Fruit fly (Drosophila melanogaster) whole organism, embryonic: ENCODE data around the gene Coa8.
A peak's percentile ranks its signal among the peaks of the same experiment; 100 is the strongest.

ENCODE experiments used
- Bgb ChIP-seq: fragments of 200-800 bp; sonication (Bioruptor generic); IDR thresholded peaks from 2 replicates; pipeline ENCODE4 v1.3.6; 2022; ENCODE audit warnings: missing biosample characterization, missing genetic modification characterization; ENCODE audit not compliant: partially characterized antibody
- C15 ChIP-seq: fragments of 200-800 bp; sonication (Bioruptor generic); IDR thresholded peaks from 3 replicates; pipeline ENCODE4 v1.3.6; 2022; ENCODE audit warnings: missing biosample characterization, missing genetic modification characterization
- CG12744 ChIP-seq: fragments of 200-800 bp; sonication (Bioruptor generic); optimal IDR thresholded peaks from 2 replicates; lab custom pipeline; 2016; ENCODE audit warnings: missing biosample characterization, missing genetic modification characterization
- CG15269 ChIP-seq: fragments of 200-800 bp; sonication (Bioruptor generic); optimal IDR thresholded peaks from 2 replicates; lab custom pipeline; 2018; ENCODE audit warnings: missing biosample characterization, mild to moderate bottlenecking, missing genetic modification characterization, moderate library complexity
- CG17328 ChIP-seq: fragments of 200-800 bp; sonication (Bioruptor generic); IDR thresholded peaks from 2 replicates; pipeline ENCODE4 v1.3.6; 2022; ENCODE audit warnings: missing biosample characterization, missing genetic modification characterization
- CG17612 ChIP-seq: fragments of 200-800 bp; sonication (Bioruptor generic); IDR thresholded peaks from 2 replicates; pipeline ENCODE4 v1.3.6; 2022; ENCODE audit warnings: missing biosample characterization, missing genetic modification characterization
- CG18619 ChIP-seq: fragments of 200-800 bp; sonication (Bioruptor generic); optimal IDR thresholded peaks from 3 replicates; lab custom pipeline; 2017; ENCODE audit warnings: missing biosample characterization, mild to moderate bottlenecking, missing genetic modification characterization
- CG2712 ChIP-seq: fragments of 200-800 bp; optimal IDR thresholded peaks from 3 replicates; lab custom pipeline; 2019; ENCODE audit warnings: missing biosample characterization, mild to moderate bottlenecking, missing genetic modification characterization, moderate library complexity
- CG31388 ChIP-seq: fragments of 200-800 bp; sonication (Bioruptor generic); optimal IDR thresholded peaks from 2 replicates; lab custom pipeline; 2016; ENCODE audit warnings: missing biosample characterization, missing genetic modification characterization
- CG33557 ChIP-seq: fragments of 200-800 bp; sonication (Bioruptor generic); optimal IDR thresholded peaks from 2 replicates; lab custom pipeline; 2019; ENCODE audit warnings: missing biosample characterization, mild to moderate bottlenecking, missing genetic modification characterization, moderate library complexity
- CG4282 ChIP-seq: fragments of 200-800 bp; sonication (Bioruptor generic); optimal IDR thresholded peaks from 2 replicates; lab custom pipeline; 2016; ENCODE audit warnings: missing biosample characterization, missing genetic modification characterization
- CG5180 ChIP-seq: fragments of 200-800 bp; sonication (Bioruptor generic); optimal IDR thresholded peaks from 3 replicates; lab custom pipeline; 2017; ENCODE audit warnings: missing biosample characterization, missing genetic modification characterization, mild to moderate bottlenecking, moderate library complexity, missing genetic modification reagents
- CG6765 ChIP-seq: fragments of 200-800 bp; sonication (Bioruptor generic); optimal IDR thresholded peaks from 3 replicates; lab custom pipeline; 2017; ENCODE audit warnings: missing biosample characterization, mild to moderate bottlenecking, missing genetic modification characterization
- CG8281 ChIP-seq: fragments of 200-800 bp; sonication (Bioruptor generic); optimal IDR thresholded peaks from 2 replicates; lab custom pipeline; 2018; ENCODE audit warnings: missing biosample characterization, mild to moderate bottlenecking, missing genetic modification characterization, moderate library complexity
- CG9609 ChIP-seq: fragments of 200-800 bp; sonication (Bioruptor generic); optimal IDR thresholded peaks from 3 replicates; lab custom pipeline; 2016; ENCODE audit warnings: missing biosample characterization, missing genetic modification characterization
- CG9876 ChIP-seq: fragments of 200-800 bp; sonication (Bioruptor generic); optimal IDR thresholded peaks from 2 replicates; lab custom pipeline; 2016; ENCODE audit warnings: missing biosample characterization, missing genetic modification characterization
- Chrac-16 ChIP-seq: fragments of 200-800 bp; sonication (Bioruptor generic); optimal IDR thresholded peaks from 3 replicates; lab custom pipeline; 2016; ENCODE audit warnings: missing biosample characterization, missing genetic modification characterization
- CkIIα-i1 ChIP-seq: fragments of 200-800 bp; sonication (Bioruptor generic); IDR thresholded peaks from 2 replicates; pipeline ENCODE4 v1.3.6; 2022; ENCODE audit warnings: missing biosample characterization, missing genetic modification characterization
- D19A ChIP-seq: fragments of 200-800 bp; optimal IDR thresholded peaks from 3 replicates; lab custom pipeline; 2019; ENCODE audit warnings: missing biosample characterization, mild to moderate bottlenecking, missing genetic modification characterization, moderate library complexity
- Ets97D ChIP-seq: fragments of 200-800 bp; sonication (Bioruptor generic); optimal IDR thresholded peaks from 3 replicates; lab custom pipeline; 2016; ENCODE audit warnings: missing biosample characterization, missing genetic modification characterization
- H2.0 ChIP-seq: fragments of 200-800 bp; sonication (Bioruptor generic); IDR thresholded peaks from 2 replicates; pipeline ENCODE4 v1.3.6; 2022; ENCODE audit warnings: missing biosample characterization, missing genetic modification characterization
- Jarid2 ChIP-seq: fragments of 200-800 bp; sonication (Bioruptor generic); optimal IDR thresholded peaks from 3 replicates; lab custom pipeline; 2017; ENCODE audit warnings: mild to moderate bottlenecking, missing biosample characterization, missing genetic modification reagents, missing genetic modification characterization
- Mad ChIP-seq: fragments of 200-800 bp; sonication (Bioruptor generic); optimal IDR thresholded peaks from 2 replicates; lab custom pipeline; 2016; ENCODE audit warnings: missing biosample characterization, missing genetic modification characterization
- Nf-YA ChIP-seq: fragments of 200-800 bp; sonication (Bioruptor generic); IDR thresholded peaks from 2 replicates; pipeline ENCODE4 v1.3.6; 2022; ENCODE audit warnings: missing biosample characterization, missing genetic modification characterization
- Pdp1 ChIP-seq, 2 experiments: fragments of 200-800 bp; sonication (Bioruptor generic); optimal IDR thresholded peaks; 3 replicates each; lab custom pipeline; 2016; ENCODE audit warnings: missing biosample characterization in 2 of 2, missing genetic modification characterization in 2 of 2, mild to moderate bottlenecking in 1 of 2, moderate library complexity in 1 of 2
- Rx ChIP-seq: fragments of 200-800 bp; sonication (Bioruptor generic); IDR thresholded peaks from 2 replicates; pipeline ENCODE4 v1.3.6; 2022; ENCODE audit warnings: missing biosample characterization, missing genetic modification characterization
- Side ChIP-seq: fragments of 200-800 bp; sonication (Bioruptor generic); optimal IDR thresholded peaks from 2 replicates; lab custom pipeline; 2016; ENCODE audit warnings: missing biosample characterization, missing genetic modification characterization
- Sox100B ChIP-seq: fragments of 200-800 bp; sonication (Bioruptor generic); optimal IDR thresholded peaks from 3 replicates; lab custom pipeline; 2018; ENCODE audit warnings: missing biosample characterization, mild to moderate bottlenecking, missing genetic modification characterization
- bbx ChIP-seq: fragments of 200-800 bp; sonication (Bioruptor generic); IDR thresholded peaks from 2 replicates; pipeline ENCODE4 v1.3.6; 2022; ENCODE audit warnings: missing biosample characterization, missing genetic modification characterization; ENCODE audit not compliant: partially characterized antibody
- btn ChIP-seq: fragments of 200-800 bp; sonication (Bioruptor generic); optimal IDR thresholded peaks from 2 replicates; lab custom pipeline; 2016; ENCODE audit warnings: missing biosample characterization, missing genetic modification characterization
- chif ChIP-seq, 2 experiments: fragments of 200-800 bp; sonication (Bioruptor generic); optimal IDR thresholded peaks; 3 replicates each; lab custom pipeline; 2016; ENCODE audit warnings: missing biosample characterization in 2 of 2, missing genetic modification characterization in 2 of 2
- croc ChIP-seq: fragments of 200-800 bp; sonication (Bioruptor generic); conservative IDR thresholded peaks from 3 replicates; pipeline ENCODE4 v1.3.6; 2022; ENCODE audit warnings: missing biosample characterization, missing genetic modification characterization
- crp ChIP-seq, 2 experiments: fragments of 200-800 bp; sonication (Bioruptor generic); optimal IDR thresholded peaks; 2 replicates in 1 of 2; 3 replicates in 1 of 2; lab custom pipeline; 2017; ENCODE audit warnings: missing biosample characterization in 2 of 2, missing genetic modification characterization in 2 of 2, mild to moderate bottlenecking in 1 of 2, moderate library complexity in 1 of 2
- da ChIP-seq: fragments of 200-800 bp; sonication (Bioruptor generic); optimal IDR thresholded peaks from 2 replicates; lab custom pipeline; 2016; ENCODE audit warnings: missing biosample characterization, missing genetic modification characterization
- dati ChIP-seq: fragments of 200-800 bp; sonication (Bioruptor generic); IDR thresholded peaks from 2 replicates; pipeline ENCODE4 v1.3.6; 2022; ENCODE audit warnings: missing biosample characterization, missing genetic modification characterization
- disco-r ChIP-seq: fragments of 200-800 bp; sonication (Bioruptor generic); optimal IDR thresholded peaks from 2 replicates; lab custom pipeline; 2016; ENCODE audit warnings: missing biosample characterization, missing genetic modification characterization
- dm ChIP-seq: fragments of 200-800 bp; sonication (Bioruptor generic); optimal IDR thresholded peaks from 3 replicates; lab custom pipeline; 2016; ENCODE audit warnings: missing biosample characterization, missing genetic modification characterization
- dmrt11E ChIP-seq: fragments of 200-800 bp; sonication (Bioruptor generic); optimal IDR thresholded peaks from 3 replicates; lab custom pipeline; 2018; ENCODE audit warnings: missing biosample characterization, mild to moderate bottlenecking, missing genetic modification characterization, moderate library complexity
- fd96Cb ChIP-seq: fragments of 200-800 bp; sonication (Bioruptor generic); optimal IDR thresholded peaks from 2 replicates; lab custom pipeline; 2018; ENCODE audit warnings: missing biosample characterization, mild to moderate bottlenecking, missing genetic modification characterization, moderate library complexity
- grn ChIP-seq: fragments of 200-800 bp; sonication (Bioruptor generic); optimal IDR thresholded peaks from 3 replicates; lab custom pipeline; 2017; ENCODE audit warnings: missing biosample characterization, missing genetic modification characterization
- h ChIP-seq: fragments of >200 bp; optimal IDR thresholded peaks from 2 replicates; lab custom pipeline; 2017
- jing ChIP-seq: fragments of 200-800 bp; sonication (Bioruptor generic); optimal IDR thresholded peaks from 2 replicates; lab custom pipeline; 2018; ENCODE audit warnings: missing biosample characterization, mild to moderate bottlenecking, missing genetic modification characterization
- nerfin-1 ChIP-seq: fragments of 200-800 bp; sonication (Bioruptor generic); optimal IDR thresholded peaks from 3 replicates; lab custom pipeline; 2019; ENCODE audit warnings: missing biosample characterization, mild to moderate bottlenecking, missing genetic modification characterization, moderate library complexity
- onecut ChIP-seq: fragments of 200-800 bp; sonication (Bioruptor generic); IDR thresholded peaks from 2 replicates; pipeline ENCODE4 v1.3.6; 2022; ENCODE audit warnings: missing biosample characterization, missing genetic modification characterization
- phol ChIP-seq: fragments of 200-800 bp; sonication (Bioruptor generic); optimal IDR thresholded peaks from 3 replicates; lab custom pipeline; 2018; ENCODE audit warnings: missing biosample characterization, mild to moderate bottlenecking, missing genetic modification characterization, moderate library complexity
- ro ChIP-seq: fragments of 200-800 bp; sonication (Bioruptor generic); IDR thresholded peaks from 2 replicates; pipeline ENCODE4 v1.3.6; 2022; ENCODE audit warnings: missing biosample characterization, missing genetic modification characterization
- slbo ChIP-seq: fragments of 200-800 bp; sonication (Bioruptor generic); IDR thresholded peaks from 2 replicates; pipeline ENCODE4 v1.3.6; 2022; ENCODE audit warnings: missing biosample characterization, missing genetic modification characterization
- tin ChIP-seq: fragments of 200-800 bp; sonication (Bioruptor generic); optimal IDR thresholded peaks from 3 replicates; lab custom pipeline; 2016; ENCODE audit warnings: missing biosample characterization, missing genetic modification characterization
- trem ChIP-seq: fragments of 200-800 bp; optimal IDR thresholded peaks from 3 replicates; lab custom pipeline; 2019; ENCODE audit warnings: missing biosample characterization, mild to moderate bottlenecking, missing genetic modification characterization, moderate library complexity
- usp ChIP-seq: fragments of >200 bp; optimal IDR thresholded peaks from 2 replicates; lab custom pipeline; 2017; ENCODE audit warnings: missing biosample characterization, missing genetic modification characterization

Coa8 gene

DNA sequence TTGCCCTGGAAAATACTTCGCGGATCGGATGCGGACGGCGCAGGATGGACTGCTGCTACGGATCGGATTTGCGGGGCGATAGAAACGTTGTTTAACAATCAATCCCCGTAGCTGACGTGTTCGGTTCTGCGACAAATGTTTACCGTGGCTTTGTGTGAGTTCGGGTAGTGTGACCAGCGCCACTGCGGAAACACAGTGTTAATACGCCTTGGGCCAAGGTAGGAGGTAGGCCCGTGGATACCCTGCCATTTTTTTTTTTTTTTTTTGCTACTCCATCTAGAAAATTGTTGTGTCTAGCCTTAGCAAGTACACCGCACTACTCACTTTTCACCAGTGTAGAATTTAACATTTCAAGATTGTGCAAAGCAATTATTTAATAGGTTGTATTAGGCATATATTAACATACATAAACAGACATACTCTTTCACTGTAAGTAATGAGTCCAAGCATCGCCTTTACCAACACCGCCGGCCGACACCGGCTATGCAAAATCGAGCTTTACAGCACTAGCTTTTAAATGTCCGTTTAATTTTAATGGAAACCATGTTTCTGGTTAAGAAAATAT lies 18.4 kb upstream of the Coa8 start, which contains the start of gene deltaCOP (continued):
- TF ChIP-seq fd96Cb (tag; lab: Kevin White, UChicago): peak; percentile 73
- peak; percentile 72 for TF ChIP-seq H2.0
- TF ChIP-seq tin (GFP tag; lab: Kevin White, UChicago): peak; percentile 87
- no peak for TF ChIP-seq jing (GFP tag; lab: Kevin White, UChicago)
- peak in 1 of 2 experiments; percentile 35 for TF ChIP-seq crp (GFP tag; optimal IDR thresholded peaks at IDR 0.05; lab: Kevin White, UChicago)
- peak; percentile 92 for TF ChIP-seq CG9876 (GFP tag; lab: Kevin White, UChicago)
- peak; percentile 71 for TF ChIP-seq croc (GFP tag; lab: Robert Waterston, UW)
- TF ChIP-seq CG17612 (GFP tag; lab: Robert Waterston, UW): 0 out of 2 replicates have a peak, but pooled peaks have one; percentile 43
- peak; percentile 79 for TF ChIP-seq CG15269
- peak; percentile 31; the same call in 1 of the 2 replicates for TF ChIP-seq ro (GFP tag; lab: Robert Waterston, UW)
- peak; percentile 69 for TF ChIP-seq btn (GFP tag; lab: Kevin White, UChicago)
- TF ChIP-seq Pdp1 (GFP tag; optimal IDR thresholded peaks at IDR 0.05; lab: Kevin White, UChicago): peak; percentile 85 to 91
- peak; percentile 70 for TF ChIP-seq CG17328
- peak; percentile 45 for TF ChIP-seq CG6765 (GFP tag; lab: Kevin White, UChicago)
- TF ChIP-seq C15: 0 out of 3 replicates have a peak, but pooled peaks have one; percentile 50
- peak; percentile 81 for TF ChIP-seq disco-r (GFP tag; lab: Kevin White, UChicago)
- TF ChIP-seq CG9609 (GFP tag; lab: Kevin White, UChicago): peak; percentile 95
- peak; percentile 17; the same call in 1 of the 2 replicates for TF ChIP-seq bbx (GFP tag; lab: Robert Waterston, UW)
- TF ChIP-seq da (GFP tag; lab: Kevin White, UChicago): peak; percentile 88
- TF ChIP-seq phol (tag; lab: Kevin White, UChicago): peak; percentile 84
- no peak for TF ChIP-seq Bgb (GFP tag; lab: Robert Waterston, UW)
- TF ChIP-seq CG31388 (GFP tag; lab: Kevin White, UChicago): peak; percentile 77
- TF ChIP-seq CG33557: peak; percentile 57
- TF ChIP-seq nerfin-1 (tag; lab: Kevin White, UChicago): peak; percentile 11
- TF ChIP-seq CG4282: peak; percentile 87
- no peak for TF ChIP-seq usp
- peak; percentile 89 for TF ChIP-seq dm (GFP tag; lab: Kevin White, UChicago)
- peak; percentile 74 for TF ChIP-seq CG2712 (tag; lab: Kevin White, UChicago)
- peak; percentile 79 for TF ChIP-seq Ets97D (GFP tag; lab: Kevin White, UChicago)
- peak; percentile 83 for TF ChIP-seq CG12744 (GFP tag; lab: Kevin White, UChicago)
- no peak for TF ChIP-seq h (lab: Kevin White, UChicago)
- no peak for TF ChIP-seq CG5180 (GFP tag; lab: Kevin White, UChicago)
- TF ChIP-seq Rx: peak; percentile 59; the same call in 1 of the 2 replicates
- peak; percentile 87 for TF ChIP-seq Chrac-16
- peak; percentile 84 to 89 for TF ChIP-seq chif (GFP tag; optimal IDR thresholded peaks at IDR 0.05; lab: Kevin White, UChicago)
- no peak for TF ChIP-seq Nf-YA (GFP tag; lab: Robert Waterston, UW)
- TF ChIP-seq D19A (tag; lab: Kevin White, UChicago): peak; percentile 100
- TF ChIP-seq onecut (GFP tag; lab: Robert Waterston, UW): peak; percentile 56
- no peak for TF ChIP-seq dati (GFP tag; lab: Robert Waterston, UW)
- no peak for TF ChIP-seq CG8281 (tag; lab: Kevin White, UChicago)
- peak; percentile 83 for TF ChIP-seq Side
- peak; percentile 80 for TF ChIP-seq Mad
- TF ChIP-seq CkIIα-i1 (GFP tag; lab: Robert Waterston, UW): no peak
- no peak for TF ChIP-seq Sox100B (GFP tag; lab: Kevin White, UChicago)
- peak; percentile 74 for TF ChIP-seq CG18619 (GFP tag; lab: Kevin White, UChicago)
- TF ChIP-seq dmrt11E: peak; percentile 66
- peak; percentile 91 for TF ChIP-seq slbo (GFP tag; lab: Robert Waterston, UW)
- no peak for TF ChIP-seq Jarid2
- TF ChIP-seq trem (tag; lab: Kevin White, UChicago): peak; percentile 45
- no peak for TF ChIP-seq grn (GFP tag; lab: Kevin White, UChicago)
